Worm (Caenorhabditis elegans) whole organism, L2 larva: ENCODE results near the gene atic-1.

Experiments
- C34F6.9 ChIP-seq: fragments of 150-350 bp; optimal IDR thresholded peaks from 2 replicates; lab custom pipeline; 2014; ENCODE audit warnings: missing biosample characterization, missing genetic modification characterization
- Y55F3AM.14 ChIP-seq: fragments of 200-800 bp; sonication (Bioruptor generic); optimal IDR thresholded peaks from 2 replicates; lab custom pipeline; 2018; ENCODE audit warnings: mild to moderate bottlenecking, missing genetic modification characterization, missing compliant biosample characterization
- ZK546.5 ChIP-seq: sonication (generic microtip); optimal IDR thresholded peaks from 2 replicates; lab custom pipeline; 2017; ENCODE audit warnings: missing biosample characterization, missing genetic modification characterization
- alr-1 ChIP-seq: fragments of 150-350 bp; optimal IDR thresholded peaks from 2 replicates; lab custom pipeline; 2014; ENCODE audit warnings: missing biosample characterization, missing genetic modification characterization
- ama-1 ChIP-seq: fragments of 150-350 bp; optimal IDR thresholded peaks from 2 replicates; lab custom pipeline; 2018; ENCODE audit warnings: inconsistent platforms
- blmp-1 ChIP-seq: sonication (generic microtip); optimal IDR thresholded peaks from 2 replicates; lab custom pipeline; 2017; ENCODE audit warnings: missing genetic modification characterization, mild to moderate bottlenecking, missing compliant biosample characterization, antibody characterized with exemption, moderate library complexity; ENCODE audit not compliant: insufficient read depth
- ceh-16 ChIP-seq: fragments of 150-350 bp; optimal IDR thresholded peaks from 2 replicates; lab custom pipeline; 2014; ENCODE audit warnings: missing biosample characterization, missing genetic modification characterization
- ceh-82 ChIP-seq: fragments of 150-350 bp; optimal IDR thresholded peaks from 2 replicates; lab custom pipeline; 2014; ENCODE audit warnings: missing biosample characterization, missing genetic modification characterization
- crh-2 ChIP-seq: sonication (generic microtip); optimal IDR thresholded peaks from 2 replicates; lab custom pipeline; 2017; ENCODE audit warnings: missing biosample characterization, missing genetic modification characterization
- dmd-4 ChIP-seq: sonication (generic microtip); optimal IDR thresholded peaks from 2 replicates; lab custom pipeline; 2017; ENCODE audit warnings: missing biosample characterization, missing genetic modification characterization
- egl-27 ChIP-seq: sonication (generic microtip); optimal IDR thresholded peaks from 3 replicates; lab custom pipeline; 2017; ENCODE audit warnings: missing biosample characterization, missing genetic modification reagents, missing genetic modification characterization
- elt-1 ChIP-seq: fragments of 150-350 bp; optimal IDR thresholded peaks from 2 replicates; lab custom pipeline; 2014; ENCODE audit warnings: missing biosample characterization, missing genetic modification characterization
- elt-3 ChIP-seq: sonication (generic microtip); optimal IDR thresholded peaks from 2 replicates; lab custom pipeline; 2017; ENCODE audit warnings: missing biosample characterization, missing genetic modification characterization
- fos-1 ChIP-seq: fragments of 150-350 bp; optimal IDR thresholded peaks from 2 replicates; lab custom pipeline; 2014; ENCODE audit warnings: missing biosample characterization, missing genetic modification characterization
- lin-13 ChIP-seq: fragments of 150-350 bp; optimal IDR thresholded peaks from 2 replicates; lab custom pipeline; 2014; ENCODE audit warnings: missing biosample characterization, missing genetic modification reagents, missing genetic modification characterization
- lin-39 ChIP-seq: fragments of 150-350 bp; optimal IDR thresholded peaks from 2 replicates; lab custom pipeline; 2014; ENCODE audit warnings: missing biosample characterization, missing genetic modification reagents, missing genetic modification characterization
- lsy-2 ChIP-seq, 2 experiments: fragments of 150-350 bp in 1 of 2; sonication (generic microtip) in 1 of 2; optimal IDR thresholded peaks; 2 replicates each; lab custom pipeline; 2014 to 2017; ENCODE audit warnings: missing biosample characterization in 2 of 2, missing genetic modification characterization in 2 of 2
- mdl-1 ChIP-seq, 2 experiments: fragments of 150-350 bp in 1 of 2; sonication (generic microtip) in 1 of 2; optimal IDR thresholded peaks; 2 replicates each; lab custom pipeline; 2017; ENCODE audit warnings: missing biosample characterization in 2 of 2, missing genetic modification characterization in 2 of 2
- nhr-10 ChIP-seq: sonication (generic microtip); optimal IDR thresholded peaks from 2 replicates; lab custom pipeline; 2017; ENCODE audit warnings: missing biosample characterization, missing genetic modification characterization
- nhr-11 ChIP-seq: fragments of 150-350 bp; optimal IDR thresholded peaks from 2 replicates; lab custom pipeline; 2014; ENCODE audit warnings: missing biosample characterization, missing genetic modification characterization
- nhr-12 ChIP-seq: fragments of 150-350 bp; optimal IDR thresholded peaks from 2 replicates; lab custom pipeline; 2014; ENCODE audit warnings: missing biosample characterization, missing genetic modification characterization
- nhr-129 ChIP-seq: fragments of 150-350 bp; optimal IDR thresholded peaks from 2 replicates; lab custom pipeline; 2014; ENCODE audit warnings: missing biosample characterization, missing genetic modification characterization
- nhr-237 ChIP-seq: fragments of 150-350 bp; optimal IDR thresholded peaks from 2 replicates; lab custom pipeline; 2014; ENCODE audit warnings: missing biosample characterization, missing genetic modification characterization
- nhr-25 ChIP-seq: fragments of 150-350 bp; sonication (generic microtip); optimal IDR thresholded peaks from 3 replicates; lab custom pipeline; 2014; ENCODE audit warnings: missing biosample characterization, missing genetic modification characterization
- nhr-6 ChIP-seq: fragments of 150-350 bp; optimal IDR thresholded peaks from 2 replicates; lab custom pipeline; 2014; ENCODE audit warnings: missing biosample characterization, missing genetic modification characterization
- peb-1 ChIP-seq: fragments of 150-350 bp; optimal IDR thresholded peaks from 2 replicates; lab custom pipeline; 2014; ENCODE audit warnings: missing biosample characterization, missing genetic modification characterization
- sem-4 ChIP-seq: fragments of 150-350 bp; optimal IDR thresholded peaks from 2 replicates; lab custom pipeline; 2014; ENCODE audit warnings: missing biosample characterization, missing genetic modification reagents, missing genetic modification characterization
- skn-1 ChIP-seq: sonication (generic microtip); optimal IDR thresholded peaks from 2 replicates; lab custom pipeline; 2017; ENCODE audit warnings: missing biosample characterization, missing genetic modification characterization
- sma-3 ChIP-seq: sonication (generic microtip); optimal IDR thresholded peaks from 2 replicates; lab custom pipeline; 2016; ENCODE audit warnings: missing genetic modification reagents, missing genetic modification characterization, missing compliant biosample characterization
- unc-39 ChIP-seq: fragments of 150-350 bp; optimal IDR thresholded peaks from 2 replicates; lab custom pipeline; 2014; ENCODE audit warnings: missing biosample characterization, missing genetic modification characterization
- unc-55 ChIP-seq: fragments of 150-350 bp; sonication (generic microtip); optimal IDR thresholded peaks from 3 replicates; lab custom pipeline; 2014; ENCODE audit warnings: missing biosample characterization, missing genetic modification reagents, missing genetic modification characterization
- unc-62 ChIP-seq: fragments of 150-350 bp; optimal IDR thresholded peaks from 2 replicates; lab custom pipeline; 2014; ENCODE audit warnings: missing biosample characterization, missing genetic modification reagents, missing genetic modification characterization
- zag-1 ChIP-seq: fragments of 150-350 bp; optimal IDR thresholded peaks from 2 replicates; lab custom pipeline; 2014; ENCODE audit warnings: missing biosample characterization, missing genetic modification characterization
- ztf-1 ChIP-seq: fragments of 200-800 bp; sonication (Bioruptor generic); conservative IDR thresholded peaks from 2 replicates; pipeline ENCODE4 v1.3.6; 2022; ENCODE audit warnings: missing genetic modification characterization, missing compliant biosample characterization
- ztf-11 ChIP-seq: sonication (generic microtip); optimal IDR thresholded peaks from 2 replicates; lab custom pipeline; 2017; ENCODE audit warnings: missing biosample characterization, missing genetic modification characterization
- ztf-4 ChIP-seq: fragments of 150-350 bp; optimal IDR thresholded peaks from 2 replicates; lab custom pipeline; 2014; ENCODE audit warnings: missing biosample characterization, missing genetic modification characterization

atic-1 gene

ce11 chrIV:7914991-7915390 is 33.2 kb downstream of the atic-1 start, which contains the start of gene C49H3.4:
Gene C49H3.4, plus strand, starts transcription at chrIV:7915291.
- TF ChIP-seq ceh-82 (tag; lab: Kevin White, UChicago) (no peak), nhr-12 (no peak), ztf-1 (no peak), nhr-11 (no peak), ZK546.5 (tag; lab: Kevin White, UChicago) (no peak), elt-3 (tag; lab: Kevin White, UChicago) (no peak), unc-55 (no peak), skn-1 (tag; lab: Kevin White, UChicago) (no peak), lin-39 (tag; lab: Kevin White, UChicago) (no peak), nhr-10 (tag; lab: Kevin White, UChicago) (no peak), zag-1 (tag; lab: Kevin White, UChicago) (no peak)

- no peak for TF ChIP-seq ZK546.5 (tag; lab: Kevin White, UChicago)
- no peak for TF ChIP-seq ama-1
- no peak for TF ChIP-seq nhr-10 (tag; lab: Kevin White, UChicago)
- TF ChIP-seq ztf-11 (tag; lab: Kevin White, UChicago): no peak
- TF ChIP-seq alr-1 (tag; lab: Kevin White, UChicago): no peak
- no peak for TF ChIP-seq blmp-1 (tag; lab: Kevin White, UChicago)
- TF ChIP-seq C34F6.9 (tag; lab: Kevin White, UChicago): no peak
- no peak for TF ChIP-seq nhr-12
- TF ChIP-seq sem-4 (tag; lab: Kevin White, UChicago): no peak
- TF ChIP-seq nhr-237 (tag; lab: Kevin White, UChicago): no peak
- TF ChIP-seq crh-2: no peak
- no peak for TF ChIP-seq lin-13 (GFP tag; lab: Kevin White, UChicago)
- no peak for TF ChIP-seq mdl-1 (tag; optimal IDR thresholded peaks at IDR 0.05; lab: Kevin White, UChicago)
Observed at ce11 chrIV:7916907-7917306, 35.1 kb downstream of the atic-1 start.

ce11 chrIV:7917881-7918280 is 36.1 kb downstream of the atic-1 start:
- no peak for TF ChIP-seq ztf-1
- TF ChIP-seq nhr-11: no peak
- TF ChIP-seq unc-39: no peak
- no peak for TF ChIP-seq sma-3 (GFP tag; lab: Kevin White, UChicago)
- TF ChIP-seq Y55F3AM.14: no peak
- TF ChIP-seq nhr-6 (tag; lab: Kevin White, UChicago): no peak
- no peak for TF ChIP-seq mdl-1 (tag; optimal IDR thresholded peaks at IDR 0.05; lab: Kevin White, UChicago)
- no peak for TF ChIP-seq lin-13 (GFP tag; lab: Kevin White, UChicago)
- TF ChIP-seq unc-62 (GFP tag; lab: Kevin White, UChicago): no peak
- TF ChIP-seq elt-1 (tag; lab: Kevin White, UChicago): no peak
- no peak for TF ChIP-seq unc-55
- no peak for TF ChIP-seq crh-2
- no peak for TF ChIP-seq ztf-11 (tag; lab: Kevin White, UChicago)
- TF ChIP-seq ceh-16 (tag; lab: Kevin White, UChicago): no peak
- TF ChIP-seq skn-1 (tag; lab: Kevin White, UChicago): no peak
- TF ChIP-seq peb-1 (tag; lab: Kevin White, UChicago): no peak
- TF ChIP-seq dmd-4 (tag; lab: Kevin White, UChicago): no peak
- TF ChIP-seq egl-27 (tag; lab: Kevin White, UChicago): no peak

- TF ChIP-seq ztf-4: no peak
Observed at ce11 chrIV:7920126-7920525, 38.3 kb downstream of the atic-1 start, which contains the start of gene C49H3.16. Gene C49H3.16, plus strand, starts transcription at chrIV:7920426.

- TF ChIP-seq nhr-6 (tag; lab: Kevin White, UChicago) (no peak), crh-2 (peak; percentile 50), nhr-25 (peak; percentile 26), unc-55 (peak; percentile 63), lsy-2 (tag; optimal IDR thresholded peaks at IDR 0.05; lab: Kevin White, UChicago) (peak in 1 of 2 experiments; percentile 69), nhr-129 (tag; lab: Kevin White, UChicago) (peak; percentile 50), fos-1 (tag; lab: Kevin White, UChicago) (peak; percentile 5), C34F6.9 (tag; lab: Kevin White, UChicago) (peak; percentile 58), unc-62 (GFP tag; lab: Kevin White, UChicago) (no peak)
Observed at ce11 chrIV:7923982-7924480, 42.2 kb downstream of the atic-1 start, which contains the start of the genes xpo-3 and C49H3.3. Gene xpo-3, minus strand, starts transcription at chrIV:7924032. Gene C49H3.3, plus strand, starts transcription at chrIV:7924350.
